Worm (Caenorhabditis elegans) whole organism, L4/young adult: ENCODE results near the gene str-27.
A peak's percentile ranks its signal among the peaks of the same experiment; 100 is the strongest.
"Not testable (repeated sequence)": the region's sequence is repeated elsewhere in the genome, so short reads cannot be mapped to it uniquely, and the experiment has no call there.

Experiments
- W03F9.2 ChIP-seq: fragments of 150-350 bp; optimal IDR thresholded peaks from 2 replicates; lab custom pipeline; 2014; ENCODE audit warnings: missing biosample characterization, missing genetic modification characterization
- dao-5 ChIP-seq: sonication (generic microtip); optimal IDR thresholded peaks from 2 replicates; lab custom pipeline; 2016; ENCODE audit warnings: missing genotype, missing genetic modification characterization, moderate library complexity, missing compliant biosample characterization
- him-1 ChIP-seq: sonication (generic microtip); optimal IDR thresholded peaks from 2 replicates; lab custom pipeline; 2016; ENCODE audit warnings: missing genotype, missing genetic modification reagents, missing genetic modification characterization, missing compliant biosample characterization

The str-27 gene

ce11 chrV:15735720-15736119, at the start of gene str-27:
Gene str-27 (minus strand): TSS chrV:15735820.
- no peak for TF ChIP-seq dao-5
- no peak for TF ChIP-seq him-1 (tag; lab: Kevin White, UChicago)
- no peak for TF ChIP-seq W03F9.2

DNA sequence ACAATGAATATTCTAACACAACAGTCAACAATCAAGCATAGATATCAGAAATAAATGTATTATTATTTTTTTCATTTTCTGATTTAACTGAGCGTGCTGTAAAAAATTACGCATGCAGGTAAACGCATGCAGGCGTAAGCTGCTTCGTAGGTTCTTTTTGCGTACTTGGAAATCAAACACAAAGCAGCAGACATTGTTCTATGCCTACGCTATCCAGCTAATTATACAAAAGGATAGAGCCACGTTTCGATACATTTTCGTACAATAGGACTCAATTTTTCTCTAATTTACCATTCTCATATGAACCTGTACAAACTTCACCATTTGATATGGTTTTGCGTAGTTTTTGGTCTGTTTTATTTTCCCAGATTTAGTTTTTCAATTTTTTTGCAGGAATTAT, 46.9 kb upstream of the str-27 start, which contains the start of gene T26E4.3:
Gene T26E4.3, plus strand, starts transcription at position 301 of the 400 bp plus-strand sequence.
- TF ChIP-seq him-1 (tag; lab: Kevin White, UChicago) (no peak), W03F9.2 (no peak), dao-5 (no peak)

DNA sequence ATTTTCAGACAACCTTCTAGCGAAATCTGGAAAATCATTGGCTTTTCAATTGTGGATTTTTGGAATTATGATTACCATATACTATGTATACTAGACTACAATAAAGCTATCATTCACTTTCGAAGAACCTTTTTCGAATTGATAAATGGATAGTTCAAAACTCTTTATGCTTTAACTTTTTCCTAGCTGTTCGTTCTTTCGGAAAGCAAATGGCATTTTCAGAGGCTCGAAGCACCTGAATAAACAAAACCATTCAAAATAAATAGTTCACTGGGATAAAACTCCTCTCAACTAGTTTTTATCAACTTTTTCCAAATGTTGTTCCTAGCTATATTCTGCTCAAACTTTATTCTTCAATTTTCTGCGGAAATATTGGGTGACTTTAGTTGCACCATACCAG, 45.5 kb upstream of the str-27 start, which contains the start of gene T26E4.2:
Gene T26E4.2, plus strand, starts transcription at position 301 of the 400 bp plus-strand sequence.
- TF ChIP-seq dao-5 = no peak
- TF ChIP-seq W03F9.2 = no peak
- TF ChIP-seq him-1 (tag; lab: Kevin White, UChicago) = no peak

- TF ChIP-seq him-1 (tag; lab: Kevin White, UChicago) (no peak), W03F9.2 (no peak), dao-5 (no peak)
Observed at ce11 chrV:15779128-15779729, 43.6 kb upstream of the str-27 start, which contains the start of the genes nhr-285 and irld-52. Gene nhr-285 (minus strand): TSS chrV:15779228. Gene irld-52 (plus strand): TSS chrV:15779679.

DNA sequence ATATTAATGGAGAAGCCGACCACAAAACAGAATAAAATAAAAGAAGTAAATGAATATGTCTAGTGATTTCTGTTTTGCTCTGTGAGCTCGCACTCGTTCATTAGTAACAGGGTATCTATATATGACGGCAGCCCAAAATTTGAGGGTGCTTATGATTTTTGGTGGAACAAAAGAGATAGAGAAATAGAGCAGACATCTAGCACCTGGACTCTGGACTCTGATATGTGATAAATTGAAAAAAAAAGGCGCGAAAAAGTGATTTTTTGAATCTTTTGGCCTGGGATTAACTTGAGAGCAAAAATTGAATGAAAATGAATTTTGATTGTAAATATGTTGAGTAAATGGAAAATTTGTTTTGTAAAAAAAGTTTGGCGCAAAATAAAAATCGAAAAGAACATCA, 41.0 kb upstream of the str-27 start, which contains the start of gene nhr-283:
Gene nhr-283, minus strand, starts transcription at position 101 of the 400 bp plus-strand sequence.
- TF ChIP-seq W03F9.2 = no peak
- no peak for TF ChIP-seq dao-5
- TF ChIP-seq him-1 (tag; lab: Kevin White, UChicago) = no peak

DNA sequence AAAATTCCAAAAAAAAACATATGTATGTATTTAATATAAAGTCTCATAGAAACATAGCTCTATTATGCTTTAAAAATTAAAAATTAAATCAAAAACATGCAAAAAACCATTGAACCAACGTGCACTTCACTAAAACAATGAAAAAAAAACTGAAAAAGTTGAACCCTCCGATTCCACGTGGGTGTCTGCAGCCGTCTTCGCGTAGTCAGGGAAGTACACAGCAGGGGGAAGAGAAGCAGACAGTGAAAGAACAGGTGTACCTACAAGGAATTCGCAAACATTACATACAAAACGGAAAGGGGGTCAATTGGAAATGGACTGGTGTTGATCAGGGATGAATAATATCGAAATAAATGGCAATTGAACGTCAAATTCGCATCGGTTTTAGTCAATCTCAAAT, 38.3 kb upstream of the str-27 start:
- no peak for TF ChIP-seq dao-5
- no peak for TF ChIP-seq W03F9.2
- no peak for TF ChIP-seq him-1 (tag; lab: Kevin White, UChicago)

DNA sequence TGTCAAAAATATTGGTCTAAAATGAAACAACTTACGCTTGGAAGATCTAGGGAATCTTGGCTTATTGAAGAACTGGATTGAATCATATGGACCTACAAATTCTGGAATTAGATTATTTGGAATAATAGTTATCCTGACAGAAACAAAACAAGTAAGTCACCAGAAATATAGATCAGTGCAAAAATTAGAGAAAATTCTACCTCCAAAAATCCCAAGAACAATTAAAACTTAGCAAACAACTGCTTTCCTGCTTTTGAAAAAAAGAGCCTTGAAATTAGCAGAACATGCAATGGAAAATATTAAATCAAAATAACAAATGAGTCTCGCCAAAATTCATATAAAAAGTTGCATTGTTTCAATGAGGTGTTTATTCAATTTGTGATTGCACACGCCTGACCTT, 37.5 kb upstream of the str-27 start, which contains the start of gene nhr-60:
Gene nhr-60, minus strand, starts transcription at position 101 of the 400 bp plus-strand sequence.
- TF ChIP-seq W03F9.2 (no peak), dao-5 (no peak), him-1 (tag; lab: Kevin White, UChicago) (no peak)

ce11 chrV:15769072-15769471, 33.5 kb upstream of the str-27 start, which contains the start of gene F57A10.4:
Gene F57A10.4 (plus strand): TSS chrV:15769438.
- TF ChIP-seq W03F9.2 (no peak), him-1 (tag; lab: Kevin White, UChicago) (no peak), dao-5 (no peak)

DNA sequence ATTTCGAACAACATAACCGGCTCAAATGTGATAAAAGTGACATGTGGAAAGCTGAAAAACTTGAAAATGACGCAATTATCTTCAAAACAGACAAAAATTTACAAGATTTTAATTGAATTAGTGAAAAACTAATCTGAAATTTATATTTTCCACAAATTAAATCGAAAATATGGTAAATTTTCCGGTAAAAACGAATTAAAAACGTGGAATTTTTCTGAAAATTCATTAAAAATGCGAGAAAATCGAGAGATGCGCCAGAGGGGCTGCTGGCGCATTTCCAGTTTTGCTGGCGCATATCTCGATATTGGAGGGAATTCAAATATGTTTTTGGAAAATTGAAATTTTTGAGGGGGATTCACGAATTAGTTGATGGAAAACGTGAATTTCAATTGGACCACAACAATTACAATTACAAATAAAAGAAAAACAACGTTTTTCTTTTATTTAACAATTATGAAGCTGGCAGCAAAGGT, 30.5 kb upstream of the str-27 start, which contains the start of the genes haf-3 and F57A10.2:
Gene haf-3, minus strand, starts transcription at position 51 of the 473 bp plus-strand sequence.
Gene F57A10.2, plus strand, starts transcription at position 454 of the 473 bp plus-strand sequence.
- TF ChIP-seq him-1 (tag; lab: Kevin White, UChicago) (peak; percentile 47), dao-5 (no peak), W03F9.2 (peak; percentile 95)

DNA sequence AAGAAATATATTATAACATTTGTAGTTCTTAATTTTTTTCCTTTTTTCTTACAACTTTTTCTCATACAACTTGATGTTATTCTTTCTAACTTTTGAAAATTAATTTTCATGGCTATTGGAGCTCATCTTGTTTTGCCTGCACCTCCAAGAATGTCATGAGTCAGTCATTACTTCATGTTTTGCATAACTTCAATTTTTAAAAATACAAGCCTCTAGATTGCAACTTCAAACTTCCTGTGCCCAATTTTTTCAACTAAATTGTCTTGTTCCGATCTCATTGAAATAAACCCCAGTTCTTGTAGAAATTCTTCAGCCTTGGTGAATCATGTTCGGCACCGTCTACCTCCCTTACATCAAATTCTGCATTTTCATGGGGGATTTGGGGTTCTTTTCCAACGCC, 22.8 kb upstream of the str-27 start, which contains the start of gene str-9:
Gene str-9, plus strand, starts transcription at position 301 of the 400 bp plus-strand sequence.
- TF ChIP-seq him-1 (tag; lab: Kevin White, UChicago) = no peak
- no peak for TF ChIP-seq dao-5
- no peak for TF ChIP-seq W03F9.2

DNA sequence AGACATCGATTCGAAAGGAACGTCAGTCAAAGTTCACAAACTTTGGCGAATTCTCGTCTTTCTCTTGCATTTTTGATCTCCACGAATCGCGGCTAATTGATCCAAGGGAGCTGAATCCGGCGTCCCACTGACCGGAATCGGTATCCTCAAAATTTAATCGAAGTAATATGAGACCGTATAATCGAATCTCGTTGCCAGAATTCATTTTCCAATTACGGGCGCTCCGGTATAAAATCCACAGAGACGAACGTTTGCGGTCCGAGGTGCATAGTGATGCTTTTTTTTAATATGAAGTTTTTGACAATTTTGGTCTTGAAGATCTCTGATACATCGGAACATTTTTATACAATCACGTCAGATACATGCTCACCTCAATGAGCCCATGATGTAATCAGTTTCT, 22.0 kb upstream of the str-27 start:
- TF ChIP-seq him-1 (tag; lab: Kevin White, UChicago) (no peak), W03F9.2 (no peak), dao-5 (no peak)

ce11 chrV:15754731-15755130, 19.1 kb upstream of the str-27 start, which contains the start of gene str-8:
Gene str-8 (plus strand): TSS chrV:15755031.
- not testable (repeated sequence) for TF ChIP-seq him-1 (tag; lab: Kevin White, UChicago); W03F9.2; dao-5

ce11 chrV:15752941-15753340, 17.3 kb upstream of the str-27 start, which contains the start of gene str-5:
Gene str-5 (plus strand): TSS chrV:15753241.
- not testable (repeated sequence) for TF ChIP-seq dao-5; W03F9.2; him-1 (tag; lab: Kevin White, UChicago)

- TF ChIP-seq him-1 (tag; lab: Kevin White, UChicago) = no peak
- no peak for TF ChIP-seq dao-5
- TF ChIP-seq W03F9.2 = no peak
Observed at ce11 chrV:15752049-15752448, 16.4 kb upstream of the str-27 start, which contains the start of gene str-43. Gene str-43 (minus strand): TSS chrV:15752149.

ce11 chrV:15750130-15750529, 14.5 kb upstream of the str-27 start, which contains the start of gene str-6:
Gene str-6 (minus strand): TSS chrV:15750230.
- TF ChIP-seq him-1 (tag; lab: Kevin White, UChicago) = no peak
- no peak for TF ChIP-seq W03F9.2
- TF ChIP-seq dao-5 = no peak
